Fruit fly (Drosophila melanogaster): ENCODE measurements around the gene Best4.

Best4 gene

dm6 chr3L:15298658-15299057, at the start of gene Best4:
Gene Best4 (plus strand): TSS chr3L:15298958.
- TF ChIP-seq CTCF (optimal IDR thresholded peaks at IDR 0.05), result no peak
- no peak for TF ChIP-seq CG8478 (optimal IDR thresholded peaks at IDR 0.05)

DNA sequence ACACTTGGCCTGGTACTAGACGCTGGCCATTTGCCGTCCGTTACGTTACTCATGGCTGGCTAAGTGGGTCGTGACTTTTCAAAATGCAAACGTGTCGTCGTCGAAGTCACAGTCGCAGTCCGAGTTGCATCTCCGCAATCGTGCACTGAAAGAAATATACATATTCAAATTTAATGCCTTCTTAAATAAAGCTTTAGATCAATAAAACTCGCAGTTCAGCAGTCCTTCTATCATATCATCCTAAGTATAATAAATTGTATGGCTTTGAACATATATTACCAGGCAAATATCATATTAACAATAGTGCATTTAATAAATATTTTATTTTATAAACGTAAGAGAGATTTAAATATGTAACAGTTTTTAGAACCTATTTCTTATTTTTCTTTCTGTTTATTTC, 49.0 kb upstream of the Best4 start:
- TF ChIP-seq CG8478 (optimal IDR thresholded peaks at IDR 0.05), result no peak
- TF ChIP-seq CTCF (optimal IDR thresholded peaks at IDR 0.05), result no peak

DNA sequence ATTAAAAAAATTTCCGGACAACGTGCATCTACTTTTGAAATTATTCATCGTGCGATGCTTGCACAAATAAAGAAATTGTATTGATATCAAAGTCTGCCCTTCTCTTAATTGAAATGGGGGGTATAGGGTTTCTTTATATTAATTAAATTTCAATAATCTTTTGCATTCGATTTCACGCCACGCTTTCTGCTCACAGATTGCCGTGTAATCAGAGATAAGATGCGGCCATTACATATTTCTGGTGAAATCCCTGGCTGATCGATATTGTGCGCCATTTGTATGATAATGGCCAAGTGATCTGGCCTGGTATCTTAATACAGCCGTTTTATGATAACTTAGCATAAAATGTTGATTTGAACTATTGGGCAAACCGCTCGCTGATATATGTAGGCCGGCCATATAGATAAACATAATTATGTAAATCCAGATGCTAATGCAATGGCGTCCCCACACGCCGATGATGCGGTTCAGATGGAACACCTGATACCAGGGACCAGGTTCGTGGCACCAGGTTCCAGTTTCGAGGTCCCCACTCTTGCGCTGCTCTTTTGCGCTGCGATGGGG, 46.9 kb upstream of the Best4 start:
- no peak for TF ChIP-seq CG8478 (optimal IDR thresholded peaks at IDR 0.05)
- TF ChIP-seq CTCF (optimal IDR thresholded peaks at IDR 0.05), result no peak

dm6 chr3L:15252562-15252961, 46.2 kb upstream of the Best4 start:
- TF ChIP-seq CTCF (optimal IDR thresholded peaks at IDR 0.05), result no peak
- TF ChIP-seq CG8478 (optimal IDR thresholded peaks at IDR 0.05), result no peak

dm6 chr3L:15253606-15254054, 45.1 kb upstream of the Best4 start:
- no peak for TF ChIP-seq CG8478 (optimal IDR thresholded peaks at IDR 0.05)
- no peak for TF ChIP-seq CTCF (optimal IDR thresholded peaks at IDR 0.05)

- TF ChIP-seq CTCF (optimal IDR thresholded peaks at IDR 0.05) (no peak), CG8478 (optimal IDR thresholded peaks at IDR 0.05) (no peak)
These were observed 44.6 kb upstream of the Best4 start for dm6 chr3L:15254118-15254517.

DNA sequence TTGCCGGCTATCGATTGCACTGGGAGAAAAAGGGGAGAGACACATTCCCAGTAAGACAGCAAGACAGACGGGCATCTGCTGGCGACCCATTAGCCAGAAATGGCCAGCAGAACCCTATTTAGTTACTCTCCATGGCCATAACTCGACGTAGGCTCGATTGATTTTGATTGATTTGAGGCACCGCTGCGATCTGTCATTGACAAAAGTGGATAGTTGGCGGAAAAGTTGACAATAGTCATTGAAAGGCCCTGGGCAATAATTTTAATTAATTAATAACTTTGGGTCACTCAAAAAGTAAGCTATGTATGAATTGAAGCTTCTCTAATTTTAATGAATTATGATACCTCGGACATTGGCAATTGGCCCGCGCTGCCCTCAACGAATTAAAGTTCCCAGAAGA, 41.6 kb upstream of the Best4 start:
- TF ChIP-seq CTCF (optimal IDR thresholded peaks at IDR 0.05), result no peak

- no peak for TF ChIP-seq CTCF (optimal IDR thresholded peaks at IDR 0.05)
- no peak for TF ChIP-seq CG8478 (optimal IDR thresholded peaks at IDR 0.05)
These were observed 40.4 kb upstream of the Best4 start for dm6 chr3L:15258357-15258756.

- TF ChIP-seq CTCF (optimal IDR thresholded peaks at IDR 0.05) (no peak), CG8478 (optimal IDR thresholded peaks at IDR 0.05) (no peak)
These were observed 38.2 kb upstream of the Best4 start for dm6 chr3L:15260593-15260992.

- TF ChIP-seq CTCF (optimal IDR thresholded peaks at IDR 0.05) (no peak), CG8478 (optimal IDR thresholded peaks at IDR 0.05) (no peak)
These were observed 37.7 kb upstream of the Best4 start for dm6 chr3L:15261067-15261506.

DNA sequence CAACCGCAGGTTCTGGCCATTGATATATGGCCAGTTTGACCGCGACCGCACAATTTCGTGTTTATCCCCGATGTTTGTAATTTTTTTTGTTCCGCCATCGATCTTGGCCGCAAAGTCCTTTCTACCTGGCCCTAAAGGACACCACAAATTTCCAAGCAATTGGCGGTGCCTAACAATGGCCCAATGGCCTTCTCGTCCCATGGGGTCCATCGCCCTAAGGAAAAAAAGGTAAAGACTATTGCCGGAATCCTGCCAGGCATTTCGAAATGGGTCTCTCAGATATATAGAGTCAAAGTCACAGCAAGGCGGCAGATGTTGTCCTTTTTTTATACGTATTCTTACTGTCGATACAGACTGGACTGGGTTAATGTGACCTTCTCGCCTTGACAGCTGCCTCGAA, 36.7 kb upstream of the Best4 start:
- TF ChIP-seq CTCF (optimal IDR thresholded peaks at IDR 0.05) (no peak), CG8478 (optimal IDR thresholded peaks at IDR 0.05) (no peak)

DNA sequence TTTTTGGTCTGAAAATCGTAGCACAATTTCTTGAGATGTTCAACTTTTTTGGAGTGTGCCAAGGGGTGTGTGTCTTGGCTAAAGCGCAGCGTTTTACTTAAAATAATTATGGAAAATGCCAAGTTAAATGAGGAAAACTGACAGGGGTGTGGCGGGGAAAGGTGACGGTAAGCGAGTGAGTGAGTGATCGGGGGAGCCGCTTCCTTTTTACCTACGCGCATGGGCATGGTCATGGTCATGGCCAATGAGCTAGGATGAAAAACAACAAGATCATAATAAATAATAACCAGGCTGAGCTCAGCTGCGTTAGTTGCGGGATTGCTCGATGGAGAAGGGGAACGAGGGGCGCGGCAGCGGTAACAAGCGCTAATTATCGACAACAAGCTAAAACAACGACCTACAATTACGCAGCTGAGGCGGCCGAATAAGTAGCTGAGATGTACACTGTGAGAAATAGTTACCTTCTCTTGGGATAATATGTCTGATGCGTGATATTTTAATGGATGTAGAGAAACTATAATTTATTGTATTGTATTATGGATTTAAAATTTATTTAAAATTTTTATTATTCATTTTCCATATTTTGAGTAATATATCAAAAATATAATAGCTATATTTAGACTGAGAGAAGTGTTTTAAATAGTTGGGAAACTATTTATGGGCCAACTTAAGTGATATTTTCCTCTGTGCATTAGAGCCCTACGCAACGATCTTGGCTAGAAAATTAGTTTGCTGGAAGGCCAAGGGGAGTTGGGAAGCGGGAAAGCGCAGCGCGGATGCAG, 34.3 kb upstream of the Best4 start:
- TF ChIP-seq CG8478 (optimal IDR thresholded peaks at IDR 0.05) (no peak), CTCF (optimal IDR thresholded peaks at IDR 0.05) (peak; percentile 19 to 41)

DNA sequence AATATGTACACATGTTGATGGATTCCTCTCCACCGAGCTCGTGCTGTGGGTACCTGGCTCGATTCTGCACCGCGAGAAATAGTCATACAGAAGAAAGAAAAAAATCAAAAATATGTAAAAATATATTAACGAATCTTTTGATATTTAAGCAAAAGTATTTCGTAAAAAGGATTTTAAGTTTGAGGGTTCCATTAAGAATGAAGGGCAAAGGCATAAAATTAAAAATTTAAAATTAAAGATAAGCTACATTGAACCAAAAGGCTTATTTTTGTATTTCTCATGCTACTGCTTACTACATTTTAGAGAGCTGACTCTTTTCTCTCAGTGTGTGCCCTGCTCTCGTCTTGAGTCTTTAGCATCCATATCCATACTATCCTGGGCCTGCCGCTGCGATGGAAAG, 32.1 kb upstream of the Best4 start:
- TF ChIP-seq CG8478 (optimal IDR thresholded peaks at IDR 0.05) (no peak), CTCF (optimal IDR thresholded peaks at IDR 0.05) (no peak)

DNA sequence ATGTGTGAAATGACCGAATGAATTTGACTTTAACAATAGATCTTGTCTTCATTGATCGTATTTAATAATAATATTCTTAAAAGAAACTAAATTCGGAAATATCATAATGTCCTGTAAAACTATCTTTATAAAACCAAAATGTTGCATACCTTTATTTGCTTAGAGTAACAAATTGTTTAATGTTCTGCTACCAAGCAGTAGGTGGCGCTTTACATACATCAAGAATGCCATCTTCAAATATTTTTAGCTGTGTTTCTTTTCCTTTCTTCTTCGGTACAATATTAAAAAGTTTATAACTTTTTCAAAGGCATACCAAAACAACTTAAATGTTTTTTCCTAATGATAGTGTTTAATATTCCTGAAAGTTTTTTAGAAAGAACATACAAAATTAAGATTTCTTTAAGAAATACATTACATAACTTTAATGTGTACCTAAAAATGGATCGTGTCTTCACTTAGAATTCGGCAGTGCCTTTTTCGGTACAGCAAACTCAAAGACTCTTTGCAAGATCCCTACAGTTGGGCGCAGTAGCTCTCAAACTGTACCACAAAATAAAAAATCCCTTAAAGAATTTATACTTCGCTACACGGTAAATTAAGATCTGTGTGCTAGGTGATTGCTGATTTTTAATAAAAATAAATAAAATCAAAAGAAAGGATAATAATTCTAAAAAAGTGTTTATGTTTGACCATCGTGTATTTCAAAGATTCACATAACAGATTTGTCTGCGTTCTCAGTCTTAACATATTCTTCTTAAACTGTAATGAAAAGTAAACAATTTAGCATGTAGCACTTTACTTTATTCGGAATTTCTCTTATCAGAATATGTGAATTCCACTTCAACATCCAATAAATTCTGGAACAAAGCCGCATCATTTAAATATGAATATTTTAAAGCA, 30.8 kb upstream of the Best4 start:
- TF ChIP-seq CG8478 (optimal IDR thresholded peaks at IDR 0.05) (no peak), CTCF (optimal IDR thresholded peaks at IDR 0.05) (peak; percentile 56 to 87)

DNA sequence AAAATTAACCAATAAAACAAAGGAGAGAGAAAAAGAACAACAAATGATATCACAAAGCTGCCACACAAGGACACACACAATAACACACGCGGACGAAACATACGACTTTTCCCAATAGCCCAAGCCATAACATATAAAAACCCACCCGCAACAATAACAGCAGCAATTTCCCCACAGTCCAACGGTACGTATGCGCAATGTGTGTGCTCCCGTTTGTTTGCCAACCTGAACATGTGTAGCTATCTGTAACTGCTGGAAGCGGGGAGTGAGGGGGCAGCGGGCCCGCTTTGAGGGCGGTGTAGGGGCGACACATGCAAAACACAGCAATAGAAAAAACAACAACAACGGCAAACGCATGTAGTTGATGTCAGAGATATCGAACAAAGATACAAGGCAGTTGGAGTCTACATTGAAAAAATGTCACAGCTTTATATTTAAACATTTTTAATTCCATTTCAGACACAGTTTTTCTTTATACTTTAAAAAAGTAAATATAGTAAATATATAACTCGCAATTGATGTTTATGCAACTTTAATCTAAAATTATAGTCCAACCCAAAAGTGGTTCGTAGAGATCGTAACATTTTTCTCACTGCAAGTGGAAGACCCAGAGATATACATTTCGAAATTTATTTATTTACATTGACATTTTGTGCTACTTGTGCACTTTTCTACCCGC, 29.9 kb upstream of the Best4 start:
- TF ChIP-seq CTCF (optimal IDR thresholded peaks at IDR 0.05), result no peak
- no peak for TF ChIP-seq CG8478 (optimal IDR thresholded peaks at IDR 0.05)

All from S2 (cell line).